Fruit fly (Drosophila melanogaster) whole organism, embryonic: Measurements from ENCODE around the gene Ccp84Ad.

Experiments used
- Adf1 ChIP-seq: fragments of 200-800 bp; sonication (Bioruptor generic); IDR thresholded peaks from 2 replicates; pipeline ENCODE4 v1.3.6; 2022; ENCODE audit warnings: missing biosample characterization, missing genetic modification characterization
- Hmx ChIP-seq: fragments of 200-800 bp; sonication (Bioruptor generic); optimal IDR thresholded peaks from 2 replicates; lab custom pipeline; 2016; ENCODE audit warnings: missing biosample characterization, missing genetic modification characterization
- caup ChIP-seq: fragments of 200-800 bp; sonication (Bioruptor generic); optimal IDR thresholded peaks from 3 replicates; lab custom pipeline; 2017; ENCODE audit warnings: missing biosample characterization, mild to moderate bottlenecking, missing genetic modification characterization, moderate library complexity; ENCODE audit not compliant: severe bottlenecking
- pita ChIP-seq: fragments of 200-800 bp; sonication (Bioruptor generic); optimal IDR thresholded peaks from 2 replicates; lab custom pipeline; 2017; ENCODE audit warnings: missing biosample characterization, mild to moderate bottlenecking, missing genetic modification characterization

DNA sequence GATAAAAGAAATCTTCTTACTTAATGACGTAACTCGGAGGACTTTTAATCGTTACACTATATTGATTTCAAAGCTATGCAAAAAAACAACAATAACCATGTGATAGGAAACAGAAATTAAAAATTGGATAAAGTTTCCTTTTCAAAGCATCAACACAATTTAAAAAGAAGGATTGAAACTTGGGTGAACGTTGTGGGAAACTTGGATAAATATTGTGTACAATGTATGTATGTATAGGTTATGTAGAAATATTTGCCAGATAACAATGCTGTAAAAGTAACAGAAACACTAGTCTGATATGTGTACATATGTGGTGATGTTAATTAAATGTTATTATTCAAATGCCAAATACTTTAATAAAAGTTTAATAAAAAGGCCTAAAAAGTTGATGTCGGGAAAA, 13.8 kb downstream of the Ccp84Ad start:
- TF ChIP-seq Hmx (no peak), Adf1 (GFP tag; lab: Robert Waterston, UW) (no peak), caup (GFP tag; lab: Kevin White, UChicago) (no peak), pita (GFP tag; lab: Kevin White, UChicago) (peak; percentile 74)
